Fruit fly (Drosophila melanogaster): ENCODE data around the gene Flacc.
A peak's percentile ranks its signal among the peaks of the same experiment; 100 is the strongest.

Flacc gene

dm6 chrX:18863748-18864482, 29.5 kb downstream of the Flacc start, which contains the start of the genes CG7326 and Dora (continued):
- TF ChIP-seq CG11456 (GFP tag; IDR thresholded peaks at IDR 0.05) (no peak), repo (GFP tag; optimal IDR thresholded peaks at IDR 0.05) (no peak)

DNA sequence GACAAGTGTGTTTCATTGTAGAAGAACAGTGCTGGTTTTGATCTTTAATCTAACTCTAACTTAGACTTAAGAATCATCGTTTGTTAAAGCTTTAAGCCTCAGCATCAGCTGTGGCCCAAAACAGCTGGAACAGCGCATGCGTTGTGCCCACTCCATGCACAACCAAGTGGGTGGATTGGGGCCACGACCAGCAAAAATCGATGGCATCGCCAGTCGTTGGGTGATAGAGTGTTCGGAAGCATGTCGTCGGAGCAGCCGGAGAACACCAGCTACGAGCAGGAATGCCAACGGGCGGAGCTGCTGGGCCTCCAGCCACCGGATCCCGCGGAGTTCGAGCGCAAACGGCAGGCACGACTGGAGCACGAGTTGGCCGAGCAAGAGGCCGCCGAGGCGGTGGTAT, 33.4 kb downstream of the Flacc start, which contains the start of gene CG32544:
TSS of gene CG32544 (plus strand) at position 211 of the 400 bp plus-strand sequence.
- TF ChIP-seq wek (GFP tag; optimal IDR thresholded peaks at IDR 0.05): no peak
- no peak for TF ChIP-seq knrl (GFP tag; IDR thresholded peaks at IDR 0.05; ENCODE audit: partially characterized antibody)
- TF ChIP-seq CG6689 (GFP tag; IDR thresholded peaks at IDR 0.05): no peak
- TF ChIP-seq Hr51 (GFP tag; optimal IDR thresholded peaks at IDR 0.05): peak in 1 of 2 experiments; percentile 22
- no peak for TF ChIP-seq Oaz (GFP tag; IDR thresholded peaks at IDR 0.05)
- TF ChIP-seq Hsf (GFP tag; optimal IDR thresholded peaks at IDR 0.05): no peak
- peak; percentile 74 for TF ChIP-seq Deaf1 (tag; optimal IDR thresholded peaks at IDR 0.05)
- no peak for TF ChIP-seq NFAT (GFP tag; IDR thresholded peaks at IDR 0.05)
- TF ChIP-seq ewg (GFP tag; optimal IDR thresholded peaks at IDR 0.05): peak; percentile 82
- no peak for TF ChIP-seq pzg (GFP tag; optimal IDR thresholded peaks at IDR 0.05)
- TF ChIP-seq MBD-R2 (GFP tag; IDR thresholded peaks at IDR 0.05): 0 out of 2 replicates have a peak, but pooled peaks have one; percentile 17
- TF ChIP-seq CG3838 (GFP tag; optimal IDR thresholded peaks at IDR 0.05): no peak
- no peak for TF ChIP-seq Ada2b (GFP tag; IDR thresholded peaks at IDR 0.05)
- TF ChIP-seq Med (GFP tag): peak; percentile 9
- no peak for TF ChIP-seq CG14710 (tag; optimal IDR thresholded peaks at IDR 0.05)
- TF ChIP-seq Aef1 (GFP tag; IDR thresholded peaks at IDR 0.05): no peak
- no peak for TF ChIP-seq CG13894 (tag; optimal IDR thresholded peaks at IDR 0.05)
- TF ChIP-seq sob (GFP tag; IDR thresholded peaks at IDR 0.05): no peak
- TF ChIP-seq onecut (GFP tag; IDR thresholded peaks at IDR 0.05): peak; percentile 95
- TF ChIP-seq CG32772 (GFP tag; IDR thresholded peaks at IDR 0.05): no peak
- TF ChIP-seq CG31388 (GFP tag; optimal IDR thresholded peaks at IDR 0.05): no peak

- peak; percentile 57 for TF ChIP-seq Rfx (GFP tag; IDR thresholded peaks at IDR 0.05)
- TF ChIP-seq Six4 (GFP tag; optimal IDR thresholded peaks at IDR 0.05): no peak
- no peak for TF ChIP-seq CG1603 (tag; optimal IDR thresholded peaks at IDR 0.05)
- TF ChIP-seq bsh (GFP tag; optimal IDR thresholded peaks at IDR 0.05): peak in 1 of 2 experiments; percentile 33
- 0 out of 3 replicates have a peak, but pooled peaks have one; percentile 53 for TF ChIP-seq hb (GFP tag; IDR thresholded peaks at IDR 0.05; ENCODE audit: partially characterized antibody)
- no peak for TF ChIP-seq CG11504 (tag; optimal IDR thresholded peaks at IDR 0.05)
- TF ChIP-seq CG7372 (GFP tag; IDR thresholded peaks at IDR 0.05): no peak
- TF ChIP-seq CG18262 (tag; optimal IDR thresholded peaks at IDR 0.05): no peak
- TF ChIP-seq CG2129 (GFP tag; IDR thresholded peaks at IDR 0.05; ENCODE audit: partially characterized antibody): peak; percentile 24; the same call in 1 of the 2 replicates
- peak; percentile 29 for TF ChIP-seq Ssrp (tag; optimal IDR thresholded peaks at IDR 0.05)
- TF ChIP-seq CG17359 (tag; optimal IDR thresholded peaks at IDR 0.05): peak; percentile 6
- TF ChIP-seq Hsf (GFP tag; optimal IDR thresholded peaks at IDR 0.05): no peak
- TF ChIP-seq cad (GFP tag; optimal IDR thresholded peaks at IDR 0.05): no peak
- no peak for TF ChIP-seq CG3726 (GFP tag; IDR thresholded peaks at IDR 0.05)
- TF ChIP-seq CG12744 (GFP tag; optimal IDR thresholded peaks at IDR 0.05): no peak
- TF ChIP-seq CG14860 (GFP tag; IDR thresholded peaks at IDR 0.05; ENCODE audit: partially characterized antibody): peak; percentile 61; the same call in 2 of the 3 replicates
- TF ChIP-seq CG12659 (GFP tag; optimal IDR thresholded peaks at IDR 0.05): peak; percentile 63
- 0 out of 3 replicates have a peak, but pooled peaks have one; percentile 24 for TF ChIP-seq Doc3 (GFP tag; IDR thresholded peaks at IDR 0.05; ENCODE audit: partially characterized antibody)
- TF ChIP-seq CG18011 (GFP tag; optimal IDR thresholded peaks at IDR 0.05): no peak
- TF ChIP-seq H2.0 (GFP tag; IDR thresholded peaks at IDR 0.05): no peak
- TF ChIP-seq trem (tag; optimal IDR thresholded peaks at IDR 0.05): peak; percentile 13
- TF ChIP-seq az2 (GFP tag; optimal IDR thresholded peaks at IDR 0.05): peak; percentile 31
- peak; percentile 15 for TF ChIP-seq CG12155 (GFP tag; optimal IDR thresholded peaks at IDR 0.05)
- peak; percentile 55 for TF ChIP-seq CG9932 (GFP tag; IDR thresholded peaks at IDR 0.05)
- TF ChIP-seq Opbp (GFP tag; IDR thresholded peaks at IDR 0.05; ENCODE audit: partially characterized antibody): 0 out of 3 replicates have a peak, but pooled peaks have one; percentile 21
Observed at dm6 chrX:18857916-18858315, 35.5 kb downstream of the Flacc start, which contains the start of gene Usp39. Gene Usp39, plus strand, starts transcription at chrX:18858203.
